Fruit fly (Drosophila melanogaster) whole organism, embryonic: ENCODE measurements around the gene Dh44.

Source experiments
- ATbp ChIP-seq: fragments of 200-800 bp; sonication (Bioruptor generic); optimal IDR thresholded peaks from 2 replicates; lab custom pipeline; 2017; ENCODE audit warnings: missing biosample characterization, mild to moderate bottlenecking, missing genetic modification characterization, missing genetic modification reagents
- Bdp1 ChIP-seq: fragments of 200-800 bp; sonication (Bioruptor generic); optimal IDR thresholded peaks from 3 replicates; lab custom pipeline; 2016; ENCODE audit warnings: missing biosample characterization, missing genetic modification characterization
- Bteb2 ChIP-seq: fragments of 200-800 bp; sonication (Bioruptor generic); optimal IDR thresholded peaks from 2 replicates; lab custom pipeline; 2016; ENCODE audit warnings: missing biosample characterization, missing genetic modification characterization
- CG10147 ChIP-seq: fragments of 200-800 bp; sonication (Bioruptor generic); optimal IDR thresholded peaks from 2 replicates; lab custom pipeline; 2019; ENCODE audit warnings: missing biosample characterization, mild to moderate bottlenecking, missing genetic modification characterization, moderate library complexity
- CG10366 ChIP-seq: fragments of 200-800 bp; sonication (Bioruptor generic); IDR thresholded peaks from 2 replicates; pipeline ENCODE4 v1.3.6; 2022; ENCODE audit warnings: missing biosample characterization, missing genetic modification characterization
- CG10654 ChIP-seq: fragments of 200-800 bp; sonication (Bioruptor generic); optimal IDR thresholded peaks from 2 replicates; lab custom pipeline; 2016; ENCODE audit warnings: missing biosample characterization, missing genetic modification characterization
- CG11247 ChIP-seq: fragments of 200-800 bp; sonication (Bioruptor generic); IDR thresholded peaks from 2 replicates; pipeline ENCODE4 v1.3.6; 2022; ENCODE audit warnings: missing biosample characterization, missing genetic modification characterization
- CG12299 ChIP-seq: fragments of 200-800 bp; sonication (Bioruptor generic); optimal IDR thresholded peaks from 2 replicates; lab custom pipeline; 2018; ENCODE audit warnings: missing biosample characterization, mild to moderate bottlenecking, missing genetic modification characterization
- CG13287 ChIP-seq: fragments of 200-800 bp; sonication (Bioruptor generic); IDR thresholded peaks from 2 replicates; pipeline ENCODE4 v1.3.6; 2022; ENCODE audit warnings: missing biosample characterization, missing genetic modification characterization; ENCODE audit not compliant: partially characterized antibody
- CG15269 ChIP-seq: fragments of 200-800 bp; sonication (Bioruptor generic); optimal IDR thresholded peaks from 2 replicates; lab custom pipeline; 2018; ENCODE audit warnings: missing biosample characterization, mild to moderate bottlenecking, missing genetic modification characterization, moderate library complexity
- CG1832 ChIP-seq: fragments of 200-800 bp; sonication (Bioruptor generic); optimal IDR thresholded peaks from 2 replicates; lab custom pipeline; 2017; ENCODE audit warnings: missing biosample characterization, mild to moderate bottlenecking, missing genetic modification characterization, inconsistent platforms
- CG2120 ChIP-seq: fragments of 200-800 bp; sonication (Bioruptor generic); optimal IDR thresholded peaks from 3 replicates; lab custom pipeline; 2016; ENCODE audit warnings: missing biosample characterization, missing genetic modification characterization
- CG30020 ChIP-seq: fragments of 200-800 bp; optimal IDR thresholded peaks from 2 replicates; lab custom pipeline; 2019; ENCODE audit warnings: missing biosample characterization, mild to moderate bottlenecking, missing genetic modification characterization, moderate library complexity
- CG4820 ChIP-seq: fragments of 200-800 bp; sonication (Bioruptor generic); optimal IDR thresholded peaks from 3 replicates; lab custom pipeline; 2016; ENCODE audit warnings: missing biosample characterization, missing genetic modification characterization
- CG6813 ChIP-seq: fragments of 200-800 bp; sonication (Bioruptor generic); optimal IDR thresholded peaks from 2 replicates; lab custom pipeline; 2017; ENCODE audit warnings: missing biosample characterization, missing genetic modification characterization, mild to moderate bottlenecking, moderate library complexity, missing genetic modification reagents
- CG6854 ChIP-seq: fragments of 200-800 bp; sonication (Bioruptor generic); optimal IDR thresholded peaks from 3 replicates; lab custom pipeline; 2017; ENCODE audit warnings: missing biosample characterization, mild to moderate bottlenecking, missing genetic modification characterization
- CG7987 ChIP-seq: fragments of 200-800 bp; sonication (Bioruptor generic); optimal IDR thresholded peaks from 2 replicates; lab custom pipeline; 2018; ENCODE audit warnings: missing biosample characterization, mild to moderate bottlenecking, missing genetic modification characterization, moderate library complexity
- CG9215 ChIP-seq: fragments of 200-800 bp; sonication (Bioruptor generic); IDR thresholded peaks from 2 replicates; pipeline ENCODE4 v1.3.6; 2022; ENCODE audit warnings: missing biosample characterization, missing genetic modification characterization
- CG9609 ChIP-seq: fragments of 200-800 bp; sonication (Bioruptor generic); optimal IDR thresholded peaks from 3 replicates; lab custom pipeline; 2016; ENCODE audit warnings: missing biosample characterization, missing genetic modification characterization
- CG9817 ChIP-seq: fragments of 200-800 bp; sonication (Bioruptor generic); optimal IDR thresholded peaks from 2 replicates; lab custom pipeline; 2018; ENCODE audit warnings: missing biosample characterization, mild to moderate bottlenecking, missing genetic modification characterization, moderate library complexity
- CrebB ChIP-seq: fragments of 200-800 bp; sonication (Bioruptor generic); optimal IDR thresholded peaks from 3 replicates; lab custom pipeline; 2018; ENCODE audit warnings: missing biosample characterization, mild to moderate bottlenecking, missing genetic modification characterization
- D19A ChIP-seq: fragments of 200-800 bp; optimal IDR thresholded peaks from 3 replicates; lab custom pipeline; 2019; ENCODE audit warnings: missing biosample characterization, mild to moderate bottlenecking, missing genetic modification characterization, moderate library complexity
- Dll ChIP-seq: fragments of 200-800 bp; sonication (Bioruptor generic); IDR thresholded peaks from 4 replicates; pipeline ENCODE4 v1.3.6; 2022; ENCODE audit warnings: missing biosample characterization, missing genetic modification characterization; ENCODE audit not compliant: partially characterized antibody
- Eip74EF ChIP-seq, 2 experiments: fragments of 200-800 bp in 1 of 2; fragments of >200 bp in 1 of 2; sonication (Bioruptor generic) in 1 of 2; optimal IDR thresholded peaks; 2 replicates each; lab custom pipeline; 2017 to 2019; ENCODE audit warnings: missing biosample characterization in 2 of 2, missing genetic modification characterization in 2 of 2, mild to moderate bottlenecking in 1 of 2, moderate library complexity in 1 of 2
- Fer1 ChIP-seq: fragments of 200-800 bp; sonication (Bioruptor generic); optimal IDR thresholded peaks from 2 replicates; lab custom pipeline; 2017; ENCODE audit warnings: missing biosample characterization, mild to moderate bottlenecking, missing genetic modification characterization
- HLH3B ChIP-seq: fragments of 200-800 bp; sonication (Bioruptor generic); IDR thresholded peaks from 2 replicates; pipeline ENCODE4 v1.3.6; 2022; ENCODE audit warnings: missing biosample characterization, missing genetic modification characterization
- Hand ChIP-seq: fragments of 200-800 bp; sonication (Bioruptor generic); optimal IDR thresholded peaks from 2 replicates; lab custom pipeline; 2017; ENCODE audit warnings: mild to moderate bottlenecking, missing biosample characterization, missing genetic modification reagents, missing genetic modification characterization
- Mes4 ChIP-seq: fragments of 200-800 bp; sonication (Bioruptor generic); optimal IDR thresholded peaks from 2 replicates; lab custom pipeline; 2016; ENCODE audit warnings: missing biosample characterization, missing genetic modification characterization
- NFAT ChIP-seq: fragments of 200-800 bp; sonication (Bioruptor generic); IDR thresholded peaks from 2 replicates; pipeline ENCODE4 v1.3.6; 2022; ENCODE audit warnings: missing biosample characterization, missing genetic modification characterization
- Opbp ChIP-seq: fragments of 200-800 bp; sonication (Bioruptor generic); IDR thresholded peaks from 3 replicates; pipeline ENCODE4 v1.3.6; 2022; ENCODE audit warnings: missing biosample characterization, missing genetic modification characterization; ENCODE audit not compliant: partially characterized antibody
- Ssrp ChIP-seq: fragments of 200-800 bp; sonication (Bioruptor generic); optimal IDR thresholded peaks from 2 replicates; lab custom pipeline; 2018; ENCODE audit warnings: missing biosample characterization, mild to moderate bottlenecking, missing genetic modification characterization, moderate library complexity
- ab ChIP-seq: fragments of 200-800 bp; sonication (Bioruptor generic); optimal IDR thresholded peaks from 2 replicates; lab custom pipeline; 2016; ENCODE audit warnings: missing biosample characterization, missing genetic modification characterization
- amos ChIP-seq: fragments of 200-800 bp; sonication (Bioruptor generic); IDR thresholded peaks from 2 replicates; pipeline ENCODE4 v1.3.6; 2022; ENCODE audit warnings: missing biosample characterization, missing genetic modification characterization; ENCODE audit not compliant: partially characterized antibody
- ap ChIP-seq: fragments of 200-800 bp; sonication (Bioruptor generic); IDR thresholded peaks from 2 replicates; pipeline ENCODE4 v1.3.6; 2022; ENCODE audit warnings: missing biosample characterization, missing genetic modification characterization
- ash1 ChIP-seq: fragments of 200-800 bp; sonication (Bioruptor generic); optimal IDR thresholded peaks from 2 replicates; lab custom pipeline; 2018; ENCODE audit warnings: missing biosample characterization, mild to moderate bottlenecking, missing genetic modification characterization
- bowl ChIP-seq: fragments of 200-800 bp; sonication (Bioruptor generic); IDR thresholded peaks from 2 replicates; pipeline ENCODE4 v1.3.6; 2022; ENCODE audit warnings: missing biosample characterization, missing genetic modification characterization
- crc ChIP-seq: fragments of 200-800 bp; sonication (Bioruptor generic); optimal IDR thresholded peaks from 2 replicates; lab custom pipeline; 2016; ENCODE audit warnings: missing biosample characterization, missing genetic modification characterization
- crp ChIP-seq, 2 experiments: fragments of 200-800 bp; sonication (Bioruptor generic); optimal IDR thresholded peaks; 2 replicates in 1 of 2; 3 replicates in 1 of 2; lab custom pipeline; 2017; ENCODE audit warnings: missing biosample characterization in 2 of 2, missing genetic modification characterization in 2 of 2, mild to moderate bottlenecking in 1 of 2, moderate library complexity in 1 of 2
- emc ChIP-seq: fragments of 200-800 bp; sonication (Bioruptor generic); optimal IDR thresholded peaks from 2 replicates; lab custom pipeline; 2016; ENCODE audit warnings: missing biosample characterization, missing genetic modification characterization
- en ChIP-seq: fragments of 200-800 bp; sonication (Bioruptor generic); optimal IDR thresholded peaks from 2 replicates; lab custom pipeline; 2016; ENCODE audit warnings: missing biosample characterization, missing genetic modification characterization
- h ChIP-seq: fragments of >200 bp; optimal IDR thresholded peaks from 2 replicates; lab custom pipeline; 2017
- knrl ChIP-seq: fragments of 200-800 bp; sonication (Bioruptor generic); IDR thresholded peaks from 3 replicates; pipeline ENCODE4 v1.3.6; 2022; ENCODE audit warnings: missing biosample characterization, missing genetic modification characterization; ENCODE audit not compliant: partially characterized antibody
- lab ChIP-seq: fragments of 200-800 bp; sonication (Bioruptor generic); optimal IDR thresholded peaks from 3 replicates; lab custom pipeline; 2017; ENCODE audit warnings: missing biosample characterization, missing genetic modification characterization, mild to moderate bottlenecking, moderate library complexity, missing genetic modification reagents
- lilli ChIP-seq: fragments of 200-800 bp; sonication (Bioruptor generic); optimal IDR thresholded peaks from 3 replicates; lab custom pipeline; 2016; ENCODE audit warnings: missing biosample characterization, missing genetic modification characterization
- peb ChIP-seq: fragments of 200-800 bp; sonication (Bioruptor generic); IDR thresholded peaks from 2 replicates; pipeline ENCODE4 v1.3.6; 2022; ENCODE audit warnings: missing biosample characterization, missing genetic modification characterization
- pfk ChIP-seq: fragments of 200-800 bp; sonication (Bioruptor generic); optimal IDR thresholded peaks from 2 replicates; lab custom pipeline; 2018; ENCODE audit warnings: missing biosample characterization, mild to moderate bottlenecking, missing genetic modification characterization, moderate library complexity
- pnt ChIP-seq: fragments of 200-800 bp; sonication (Bioruptor generic); optimal IDR thresholded peaks from 3 replicates; lab custom pipeline; 2016; ENCODE audit warnings: missing biosample characterization, missing genetic modification characterization
- rib ChIP-seq: fragments of 200-800 bp; sonication (Bioruptor generic); IDR thresholded peaks from 2 replicates; pipeline ENCODE4 v1.3.6; 2022; ENCODE audit warnings: missing biosample characterization, missing genetic modification characterization
- sd ChIP-seq: fragments of 200-800 bp; sonication (Bioruptor generic); optimal IDR thresholded peaks from 3 replicates; lab custom pipeline; 2018; ENCODE audit warnings: missing biosample characterization, mild to moderate bottlenecking, missing genetic modification characterization, moderate library complexity
- sens ChIP-seq: fragments of 200-800 bp; sonication (Bioruptor generic); peaks from one replicate; lab custom pipeline; 2016; ENCODE audit warnings: missing biosample characterization, missing genetic modification characterization
- unpg ChIP-seq: fragments of 200-800 bp; sonication (Bioruptor generic); optimal IDR thresholded peaks from 3 replicates; lab custom pipeline; 2018; ENCODE audit warnings: missing biosample characterization, mild to moderate bottlenecking, missing genetic modification characterization, moderate library complexity
- z ChIP-seq: fragments of 200-800 bp; sonication (Bioruptor generic); IDR thresholded peaks from 3 replicates; pipeline ENCODE4 v1.3.6; 2022; ENCODE audit warnings: missing biosample characterization, missing genetic modification characterization

Gene Dh44

dm6 chr3R:9637361-9637760, 621 bp upstream of the Dh44 start, which contains the start of gene Scm (continued):
- TF ChIP-seq knrl (GFP tag; lab: Robert Waterston, UW) = peak; percentile 88
- TF ChIP-seq ab (GFP tag; lab: Kevin White, UChicago) = no peak
- no peak for TF ChIP-seq Ssrp (tag; lab: Kevin White, UChicago)
- TF ChIP-seq CG10654 (GFP tag; lab: Kevin White, UChicago) = no peak
- no peak for TF ChIP-seq z (GFP tag; lab: Robert Waterston, UW)
- TF ChIP-seq unpg (GFP tag; lab: Kevin White, UChicago) = no peak
- TF ChIP-seq Bdp1 (GFP tag; lab: Kevin White, UChicago) = no peak
- no peak for TF ChIP-seq CG10366 (GFP tag; lab: Robert Waterston, UW)
- TF ChIP-seq Fer1 = peak; percentile 39
- TF ChIP-seq CG10147 (GFP tag; lab: Kevin White, UChicago) = no peak
- no peak for TF ChIP-seq NFAT (GFP tag; lab: Robert Waterston, UW)
- peak; percentile 97 for TF ChIP-seq CG13287
- TF ChIP-seq lab (GFP tag; lab: Kevin White, UChicago) = no peak
- TF ChIP-seq CG4820 (GFP tag; lab: Kevin White, UChicago) = no peak
- TF ChIP-seq CG9609 (GFP tag; lab: Kevin White, UChicago) = no peak
- peak; percentile 90 for TF ChIP-seq Dll (GFP tag; lab: Robert Waterston, UW)
- no peak for TF ChIP-seq sd (tag; lab: Kevin White, UChicago)
- TF ChIP-seq rib (GFP tag; lab: Robert Waterston, UW) = no peak
- no peak for TF ChIP-seq CrebB (tag; lab: Kevin White, UChicago)
- TF ChIP-seq HLH3B = no peak
- no peak for TF ChIP-seq pnt (GFP tag; lab: Kevin White, UChicago)
- no peak for TF ChIP-seq CG6854 (GFP tag; lab: Kevin White, UChicago)
- TF ChIP-seq ATbp (GFP tag; lab: Kevin White, UChicago) = no peak
- TF ChIP-seq CG9215 = no peak
- no peak for TF ChIP-seq CG9817
- no peak for TF ChIP-seq en (GFP tag; lab: Kevin White, UChicago)
- TF ChIP-seq CG2120 = no peak
- no peak for TF ChIP-seq ash1 (GFP tag; lab: Kevin White, UChicago)
- TF ChIP-seq CG7987 (GFP tag; lab: Kevin White, UChicago) = peak; percentile 22
- no peak for TF ChIP-seq crp (GFP tag; optimal IDR thresholded peaks at IDR 0.05; lab: Kevin White, UChicago)
- peak; percentile 93 for TF ChIP-seq Opbp (GFP tag; lab: Robert Waterston, UW)
- TF ChIP-seq pfk (GFP tag; lab: Kevin White, UChicago) = no peak
- TF ChIP-seq sens = peak; percentile 76
- TF ChIP-seq bowl = no peak
- no peak for TF ChIP-seq Eip74EF (GFP tag; optimal IDR thresholded peaks at IDR 0.05; lab: Kevin White, UChicago)
- TF ChIP-seq CG15269 (tag; lab: Kevin White, UChicago) = no peak
- TF ChIP-seq crc (GFP tag; lab: Kevin White, UChicago) = no peak
- no peak for TF ChIP-seq D19A (tag; lab: Kevin White, UChicago)
- peak; percentile 23 for TF ChIP-seq CG12299 (tag; lab: Kevin White, UChicago)
- no peak for TF ChIP-seq CG6813
- no peak for TF ChIP-seq Bteb2 (GFP tag; lab: Kevin White, UChicago)
- no peak for TF ChIP-seq h (lab: Kevin White, UChicago)
- no peak for TF ChIP-seq ap (GFP tag; lab: Robert Waterston, UW)
- TF ChIP-seq CG11247 (GFP tag; lab: Robert Waterston, UW) = no peak
- TF ChIP-seq Hand (GFP tag; lab: Kevin White, UChicago) = no peak
- TF ChIP-seq Mes4 (GFP tag; lab: Kevin White, UChicago) = no peak
- TF ChIP-seq CG30020 (tag; lab: Kevin White, UChicago) = peak; percentile 52
- TF ChIP-seq amos (GFP tag; lab: Robert Waterston, UW) = peak; percentile 92
- no peak for TF ChIP-seq emc
- TF ChIP-seq peb (GFP tag; lab: Robert Waterston, UW) = no peak
- TF ChIP-seq lilli (GFP tag; lab: Kevin White, UChicago) = no peak
- TF ChIP-seq CG1832 (GFP tag; lab: Kevin White, UChicago) = no peak
